Worm (Caenorhabditis elegans): ENCODE results near the gene F45D3.4.
A peak's percentile ranks its signal among the peaks of the same experiment; 100 is the strongest.

F45D3.4 gene

ce11 chrV:12583421-12583820 is 30.4 kb upstream of the F45D3.4 start:
- no peak for TF ChIP-seq Y53F4B.3 (GFP tag; IDR thresholded peaks at IDR 0.05)
- no peak for TF ChIP-seq dox-1 (GFP tag; IDR thresholded peaks at IDR 0.05)
- TF ChIP-seq ama-1 (optimal IDR thresholded peaks at IDR 0.05) = no peak
- no peak for TF ChIP-seq ama-1 (GFP tag; optimal IDR thresholded peaks at IDR 0.05)
- no peak for TF ChIP-seq attf-5 (GFP tag; optimal IDR thresholded peaks at IDR 0.05)
- TF ChIP-seq akir-1 (GFP tag; optimal IDR thresholded peaks at IDR 0.05) = no peak
- no peak for TF ChIP-seq ZK185.1 (tag; optimal IDR thresholded peaks at IDR 0.05; ENCODE audit: poor library complexity, severe bottlenecking)
- no peak for TF ChIP-seq Y56A3A.18 (GFP tag; IDR thresholded peaks at IDR 0.05)
- TF ChIP-seq madf-3 (GFP tag; IDR thresholded peaks at IDR 0.05) = no peak
- TF ChIP-seq chd-7 (tag; optimal IDR thresholded peaks at IDR 0.05) = no peak
- no peak for TF ChIP-seq madf-6 (GFP tag; IDR thresholded peaks at IDR 0.05)
- no peak for TF ChIP-seq lin-54 (GFP tag; optimal IDR thresholded peaks at IDR 0.05)
- TF ChIP-seq him-1 (tag; optimal IDR thresholded peaks at IDR 0.05) = no peak
- no peak for TF ChIP-seq snpc-4 (GFP tag; optimal IDR thresholded peaks at IDR 0.05)
- TF ChIP-seq snpc-4 (tag; optimal IDR thresholded peaks at IDR 0.05) = no peak
- TF ChIP-seq egl-44 (GFP tag; IDR thresholded peaks at IDR 0.05) = no peak
- TF ChIP-seq tbx-9 (tag; optimal IDR thresholded peaks at IDR 0.05; ENCODE audit: borderline replicate concordance) = no peak
- no peak for TF ChIP-seq F22D6.2 (tag; optimal IDR thresholded peaks at IDR 0.05)

DNA sequence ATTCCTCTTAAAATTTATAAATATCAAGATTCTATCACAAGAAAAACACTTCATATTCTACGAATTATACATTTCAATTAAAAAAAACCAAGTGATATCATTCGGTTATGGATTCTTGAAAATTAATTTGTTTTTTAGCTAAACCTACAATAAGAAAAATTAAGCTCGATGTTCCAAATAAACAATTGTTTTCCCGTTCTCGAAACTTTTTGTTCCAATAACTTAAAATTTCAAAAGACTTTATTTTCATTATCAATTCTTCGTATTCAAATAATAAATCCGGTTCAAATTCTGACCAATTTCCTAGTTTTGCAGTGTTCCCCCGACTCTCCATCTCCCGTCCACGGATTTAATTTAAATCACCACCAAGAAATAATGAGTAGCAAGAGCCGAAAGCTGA is 26.3 kb upstream of the F45D3.4 start, which contains the start of gene E02A10.3:
Gene E02A10.3, plus strand, starts transcription at position 301 of the 400 bp plus-strand sequence.
- TF ChIP-seq lin-54 (GFP tag; optimal IDR thresholded peaks at IDR 0.05) (no peak), bed-2 (GFP tag; IDR thresholded peaks at IDR 0.05) (no peak), lin-40 (tag; optimal IDR thresholded peaks at IDR 0.05) (no peak), aptf-2 (GFP tag; conservative IDR thresholded peaks at IDR 0.05) (no peak), ztf-25 (GFP tag; IDR thresholded peaks at IDR 0.05) (no peak), hmg-1.2 (GFP tag; IDR thresholded peaks at IDR 0.05) (no peak), snpc-1.3 (tag; optimal IDR thresholded peaks at IDR 0.05; ENCODE audit: insufficient read depth) (no peak), nfya-1 (tag; optimal IDR thresholded peaks at IDR 0.05; ENCODE audit: borderline replicate concordance, insufficient read depth) (no peak), pbrm-1 (GFP tag; IDR thresholded peaks at IDR 0.05) (no peak), mel-28 (tag; optimal IDR thresholded peaks at IDR 0.05; ENCODE audit: borderline replicate concordance) (no peak), B0336.3 (GFP tag; IDR thresholded peaks at IDR 0.05) (no peak), atf-7 (tag; optimal IDR thresholded peaks at IDR 0.05) (no peak), akir-1 (GFP tag; optimal IDR thresholded peaks at IDR 0.05) (no peak), F52B5.7 (tag; optimal IDR thresholded peaks at IDR 0.05) (no peak)

ce11 chrV:12576495-12576947 is 23.5 kb upstream of the F45D3.4 start, which contains the start of gene grl-23:
Gene grl-23, minus strand, starts transcription at chrV:12576897.
- TF ChIP-seq egrh-3 (GFP tag; IDR thresholded peaks at IDR 0.05) (peak; percentile 87), Y79H2A.3 (GFP tag; conservative IDR thresholded peaks at IDR 0.05) (no peak)

DNA sequence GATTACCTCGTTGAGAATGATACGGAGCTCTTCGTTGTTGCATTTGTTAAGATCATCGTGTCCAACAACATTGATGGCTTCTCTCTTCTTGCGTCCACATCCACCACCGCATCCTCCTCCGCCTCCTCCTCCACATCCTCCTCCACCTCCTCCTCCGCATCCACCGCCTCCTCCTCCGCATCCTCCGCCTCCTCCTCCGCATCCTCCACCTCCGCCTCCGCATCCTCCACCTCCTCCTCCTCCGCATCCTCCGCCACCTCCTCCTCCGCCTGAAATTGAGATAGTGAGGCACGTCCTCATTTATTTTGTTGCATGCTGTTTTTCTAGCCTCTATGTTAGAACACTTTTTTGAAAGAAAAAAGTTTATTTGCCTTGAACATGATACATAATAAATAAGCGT is 22.9 kb upstream of the F45D3.4 start:
- TF ChIP-seq F23B12.7 (tag; optimal IDR thresholded peaks at IDR 0.05; ENCODE audit: insufficient read depth) = no peak
- TF ChIP-seq hlh-12 (tag; optimal IDR thresholded peaks at IDR 0.05) = no peak
- TF ChIP-seq F33H1.4 (GFP tag; IDR thresholded peaks at IDR 0.05) = no peak
- no peak for TF ChIP-seq snpc-3.4 (tag; optimal IDR thresholded peaks at IDR 0.05)
- no peak for TF ChIP-seq T26A5.8 (tag; optimal IDR thresholded peaks at IDR 0.05)
- TF ChIP-seq F22D6.2 (tag; optimal IDR thresholded peaks at IDR 0.05) = no peak
- no peak for TF ChIP-seq madf-8 (GFP tag; conservative IDR thresholded peaks at IDR 0.05)
- TF ChIP-seq madf-3 (GFP tag; IDR thresholded peaks at IDR 0.05) = no peak
- TF ChIP-seq Y56A3A.18 (GFP tag; IDR thresholded peaks at IDR 0.05) = no peak
- no peak for TF ChIP-seq Y95B8A.8 (GFP tag; IDR thresholded peaks at IDR 0.05)
- peak; percentile 97 for TF ChIP-seq egrh-3 (GFP tag; IDR thresholded peaks at IDR 0.05)
- 0 out of 2 replicates have a peak, but pooled peaks have one; percentile 28 for TF ChIP-seq sea-2 (GFP tag; IDR thresholded peaks at IDR 0.05)
